Fruit fly (Drosophila melanogaster) whole organism, prepupa: ENCODE results near the gene CG13917.

Experiments
- CG10631 ChIP-seq: fragments of 200-800 bp; sonication (Bioruptor generic); optimal IDR thresholded peaks from 2 replicates; lab custom pipeline; 2016; ENCODE audit warnings: missing biosample characterization, missing genetic modification characterization
- CG10669 ChIP-seq: fragments of 200-800 bp; sonication (Bioruptor generic); optimal IDR thresholded peaks from 3 replicates; lab custom pipeline; 2018; ENCODE audit warnings: missing biosample characterization, mild to moderate bottlenecking, missing genetic modification characterization, moderate library complexity
- CG11762 ChIP-seq: fragments of 200-800 bp; sonication (Bioruptor generic); optimal IDR thresholded peaks from 3 replicates; lab custom pipeline; 2016; ENCODE audit warnings: missing biosample characterization, missing genetic modification characterization; ENCODE audit not compliant: insufficient read depth
- CG15336 ChIP-seq: fragments of 200-800 bp; sonication (Bioruptor generic); IDR thresholded peaks from 2 replicates; pipeline ENCODE4 v1.3.6; 2022; ENCODE audit warnings: missing biosample characterization, missing genetic modification characterization
- CG1621 ChIP-seq: fragments of 200-800 bp; sonication (Bioruptor generic); optimal IDR thresholded peaks from 3 replicates; lab custom pipeline; 2018; ENCODE audit warnings: missing biosample characterization, mild to moderate bottlenecking, missing genetic modification characterization
- CG3032 ChIP-seq: fragments of 200-800 bp; optimal IDR thresholded peaks from 2 replicates; lab custom pipeline; 2019; ENCODE audit warnings: missing biosample characterization, mild to moderate bottlenecking, missing genetic modification characterization, moderate library complexity
- CG31627 ChIP-seq: fragments of 200-800 bp; sonication (Bioruptor generic); optimal IDR thresholded peaks from 3 replicates; lab custom pipeline; 2016; ENCODE audit warnings: missing biosample characterization, missing genetic modification characterization
- CG32006 ChIP-seq: fragments of 200-800 bp; sonication (Bioruptor generic); optimal IDR thresholded peaks from 3 replicates; lab custom pipeline; 2017; ENCODE audit warnings: missing biosample characterization, mild to moderate bottlenecking, missing genetic modification characterization
- CG34406 ChIP-seq: fragments of 200-800 bp; sonication (Bioruptor generic); optimal IDR thresholded peaks from 3 replicates; lab custom pipeline; 2016; ENCODE audit warnings: missing biosample characterization, missing genetic modification characterization
- CG3919 ChIP-seq: fragments of 200-800 bp; sonication (Bioruptor generic); optimal IDR thresholded peaks from 3 replicates; lab custom pipeline; 2016; ENCODE audit warnings: missing biosample characterization, missing genetic modification characterization
- CG6163 ChIP-seq: fragments of 200-800 bp; sonication (Bioruptor generic); IDR thresholded peaks from 3 replicates; pipeline ENCODE4 v1.3.6; 2022; ENCODE audit warnings: missing biosample characterization, missing genetic modification characterization
- CG6276 ChIP-seq: fragments of 200-800 bp; sonication (Bioruptor generic); optimal IDR thresholded peaks from 2 replicates; lab custom pipeline; 2017; ENCODE audit warnings: missing biosample characterization, mild to moderate bottlenecking, missing genetic modification characterization
- CG6792 ChIP-seq: fragments of 200-800 bp; sonication (Bioruptor generic); optimal IDR thresholded peaks from 3 replicates; lab custom pipeline; 2016; ENCODE audit warnings: missing biosample characterization, missing genetic modification characterization
- CG6854 ChIP-seq: fragments of 200-800 bp; sonication (Bioruptor generic); optimal IDR thresholded peaks from 2 replicates; lab custom pipeline; 2017; ENCODE audit warnings: missing biosample characterization, mild to moderate bottlenecking, missing genetic modification characterization
- CG7368 ChIP-seq: fragments of 200-800 bp; sonication (Bioruptor generic); optimal IDR thresholded peaks from 3 replicates; lab custom pipeline; 2016; ENCODE audit warnings: missing biosample characterization, missing genetic modification characterization
- CG8119 ChIP-seq: fragments of 200-800 bp; sonication (Bioruptor generic); IDR thresholded peaks from 3 replicates; pipeline ENCODE4 v1.3.6; 2022; ENCODE audit warnings: missing biosample characterization, missing genetic modification characterization
- CG8632 ChIP-seq: fragments of 200-800 bp; sonication (Bioruptor generic); optimal IDR thresholded peaks from 3 replicates; lab custom pipeline; 2016; ENCODE audit warnings: missing biosample characterization, missing genetic modification characterization
- Eip75B ChIP-seq: fragments of 200-800 bp; sonication (Bioruptor generic); optimal IDR thresholded peaks from 3 replicates; lab custom pipeline; 2016; ENCODE audit warnings: missing biosample characterization, missing genetic modification characterization
- Eip78C ChIP-seq: fragments of 200-800 bp; sonication (Bioruptor generic); peaks from one replicate; lab custom pipeline; 2016; ENCODE audit warnings: missing biosample characterization, missing genetic modification characterization
- Eip93F ChIP-seq: fragments of 200-800 bp; sonication (Bioruptor generic); optimal IDR thresholded peaks from 2 replicates; lab custom pipeline; 2016; ENCODE audit warnings: missing biosample characterization, mild to moderate bottlenecking, missing genetic modification characterization
- Ets21C ChIP-seq: fragments of 200-800 bp; sonication (Bioruptor generic); optimal IDR thresholded peaks from 3 replicates; lab custom pipeline; 2016; ENCODE audit warnings: missing biosample characterization, missing genetic modification characterization
- Ets96B ChIP-seq: fragments of 200-800 bp; optimal IDR thresholded peaks from 2 replicates; lab custom pipeline; 2019; ENCODE audit warnings: missing biosample characterization, mild to moderate bottlenecking, missing genetic modification characterization, moderate library complexity
- Hr38 ChIP-seq: sonication (Bioruptor generic); optimal IDR thresholded peaks from 2 replicates; lab custom pipeline; 2016; ENCODE audit warnings: missing biosample characterization, missing genetic modification characterization
- Hr39 ChIP-seq: fragments of 200-800 bp; sonication (Bioruptor generic); optimal IDR thresholded peaks from 2 replicates; lab custom pipeline; 2016; ENCODE audit warnings: missing biosample characterization, missing genetic modification characterization
- Hr4 ChIP-seq: fragments of 200-800 bp; sonication (Bioruptor generic); optimal IDR thresholded peaks from 3 replicates; lab custom pipeline; 2016; ENCODE audit warnings: missing biosample characterization, missing genetic modification characterization
- Lpt ChIP-seq: fragments of 200-800 bp; sonication (Bioruptor generic); optimal IDR thresholded peaks from 3 replicates; lab custom pipeline; 2016; ENCODE audit warnings: missing biosample characterization, missing genetic modification characterization
- Met ChIP-seq: fragments of 200-800 bp; sonication (Bioruptor generic); optimal IDR thresholded peaks from 3 replicates; lab custom pipeline; 2016; ENCODE audit warnings: missing biosample characterization, missing genetic modification characterization
- OdsH ChIP-seq: fragments of 200-800 bp; sonication (Bioruptor generic); optimal IDR thresholded peaks from 3 replicates; lab custom pipeline; 2016; ENCODE audit warnings: missing biosample characterization, missing genetic modification characterization
- Sox102F ChIP-seq: fragments of 200-800 bp; sonication (Bioruptor generic); optimal IDR thresholded peaks from 2 replicates; lab custom pipeline; 2016; ENCODE audit warnings: missing biosample characterization, mild to moderate bottlenecking, missing genetic modification characterization
- achi ChIP-seq: fragments of 200-800 bp; sonication (Bioruptor generic); optimal IDR thresholded peaks from 3 replicates; lab custom pipeline; 2016; ENCODE audit warnings: missing biosample characterization, missing genetic modification characterization
- acj6 ChIP-seq: fragments of 200-800 bp; sonication (Bioruptor generic); optimal IDR thresholded peaks from 3 replicates; lab custom pipeline; 2016; ENCODE audit warnings: missing biosample characterization, missing genetic modification characterization
- cyc ChIP-seq: fragments of 200-800 bp; sonication (Bioruptor generic); optimal IDR thresholded peaks from 3 replicates; lab custom pipeline; 2016; ENCODE audit warnings: missing biosample characterization, missing genetic modification characterization
- dac ChIP-seq: fragments of 200-800 bp; sonication (Bioruptor generic); optimal IDR thresholded peaks from 2 replicates; lab custom pipeline; 2017; ENCODE audit warnings: missing biosample characterization, mild to moderate bottlenecking, missing genetic modification characterization
- dsx ChIP-seq: fragments of 200-800 bp; optimal IDR thresholded peaks from 3 replicates; lab custom pipeline; 2019; ENCODE audit warnings: missing biosample characterization, mild to moderate bottlenecking, missing genetic modification characterization, moderate library complexity; ENCODE audit not compliant: poor library complexity, severe bottlenecking
- esn ChIP-seq: fragments of 200-800 bp; sonication (Bioruptor generic); optimal IDR thresholded peaks from 2 replicates; lab custom pipeline; 2016; ENCODE audit warnings: missing biosample characterization, mild to moderate bottlenecking, missing genetic modification characterization, moderate library complexity
- fd59A ChIP-seq: fragments of 200-800 bp; sonication (Bioruptor generic); optimal IDR thresholded peaks from 2 replicates; lab custom pipeline; 2017; ENCODE audit warnings: missing biosample characterization, mild to moderate bottlenecking, missing genetic modification characterization, missing genetic modification reagents
- fd85E ChIP-seq: fragments of 200-800 bp; sonication (Bioruptor generic); optimal IDR thresholded peaks from 3 replicates; lab custom pipeline; 2016; ENCODE audit warnings: missing biosample characterization, missing genetic modification characterization
- fkh ChIP-seq: fragments of 200-800 bp; sonication (Bioruptor generic); optimal IDR thresholded peaks from 3 replicates; lab custom pipeline; 2017; ENCODE audit warnings: missing biosample characterization, mild to moderate bottlenecking, missing genetic modification characterization, moderate library complexity
- lz ChIP-seq: fragments of 200-800 bp; sonication (Bioruptor generic); optimal IDR thresholded peaks from 3 replicates; lab custom pipeline; 2016; ENCODE audit warnings: missing biosample characterization, missing genetic modification characterization
- net ChIP-seq: fragments of 200-800 bp; sonication (Bioruptor generic); optimal IDR thresholded peaks from 3 replicates; lab custom pipeline; 2016; ENCODE audit warnings: missing biosample characterization, missing genetic modification characterization
- pdm3 ChIP-seq: fragments of 200-800 bp; sonication (Bioruptor generic); optimal IDR thresholded peaks from 3 replicates; lab custom pipeline; 2016; ENCODE audit warnings: missing biosample characterization, missing genetic modification characterization
- salr ChIP-seq, 2 experiments: fragments of 200-800 bp; sonication (Bioruptor generic); optimal IDR thresholded peaks; 3 replicates each; lab custom pipeline; 2016 to 2018; ENCODE audit warnings: missing biosample characterization in 2 of 2, missing genetic modification characterization in 2 of 2, mild to moderate bottlenecking in 1 of 2
- spab ChIP-seq: fragments of 200-800 bp; sonication (Bioruptor generic); optimal IDR thresholded peaks from 2 replicates; lab custom pipeline; 2017; ENCODE audit warnings: missing biosample characterization, mild to moderate bottlenecking, missing genetic modification characterization, missing genetic modification reagents
- svp ChIP-seq: fragments of 200-800 bp; sonication (Bioruptor generic); peaks from one replicate; lab custom pipeline; 2016; ENCODE audit warnings: missing biosample characterization, missing genetic modification characterization
- topi ChIP-seq: fragments of 200-800 bp; sonication (Bioruptor generic); optimal IDR thresholded peaks from 3 replicates; lab custom pipeline; 2016; ENCODE audit warnings: missing biosample characterization, missing genetic modification characterization
- vri ChIP-seq: fragments of 200-800 bp; sonication (Bioruptor generic); optimal IDR thresholded peaks from 3 replicates; lab custom pipeline; 2016; ENCODE audit warnings: missing biosample characterization, mild to moderate bottlenecking, missing genetic modification characterization

Gene CG13917

DNA sequence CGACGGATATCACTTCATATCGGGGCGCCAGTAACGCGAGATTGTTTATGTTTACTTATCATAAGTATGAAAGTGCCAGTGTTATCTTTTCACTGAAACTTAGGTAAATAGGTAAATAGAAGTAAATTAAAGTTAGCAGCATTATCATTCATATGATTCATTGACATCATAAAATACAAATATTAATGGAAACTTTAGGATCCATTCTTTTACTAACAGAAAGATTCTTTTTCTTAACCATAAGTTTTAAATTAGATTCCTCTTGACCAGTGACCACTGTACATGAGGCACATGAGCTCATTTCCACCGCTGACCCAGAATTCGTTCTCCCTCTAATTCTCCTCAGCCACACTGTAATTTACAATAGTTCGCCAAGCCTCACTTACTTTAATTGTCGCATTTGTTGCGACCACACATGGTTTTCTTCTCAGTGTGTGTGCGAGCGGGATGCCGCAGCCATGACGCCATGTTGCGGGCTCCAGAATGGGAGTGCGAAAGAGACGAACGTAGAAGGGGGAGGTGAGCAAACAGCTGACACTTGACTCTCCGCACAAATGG lies 2.0 kb downstream of the CG13917 start:
- TF ChIP-seq CG10631: no peak
- peak; percentile 33; the same call in 1 of the 3 replicates for TF ChIP-seq CG6163 (GFP tag; lab: Robert Waterston, UW)
- peak; percentile 1 for TF ChIP-seq Hr4 (GFP tag; lab: Kevin White, UChicago)
- TF ChIP-seq fkh: peak; percentile 64
- peak; percentile 52 for TF ChIP-seq Eip78C (GFP tag; lab: Kevin White, UChicago)
- TF ChIP-seq CG8119: 0 out of 3 replicates have a peak, but pooled peaks have one; percentile 16
- TF ChIP-seq Hr38 (GFP tag; lab: Kevin White, UChicago): no peak
- peak; percentile 19 for TF ChIP-seq achi (GFP tag; lab: Kevin White, UChicago)
- TF ChIP-seq CG6276 (GFP tag; lab: Kevin White, UChicago): no peak
- TF ChIP-seq CG3919 (GFP tag; lab: Kevin White, UChicago): peak; percentile 5
- TF ChIP-seq svp (GFP tag; lab: Kevin White, UChicago): peak; percentile 61
- TF ChIP-seq Eip93F: no peak

dm6 chr3L:1579169-1579853 lies 2.8 kb downstream of the CG13917 start:
- TF ChIP-seq CG11762 (GFP tag; lab: Kevin White, UChicago) (peak; percentile 10), dac (GFP tag; lab: Kevin White, UChicago) (peak; percentile 15), Eip93F (no peak), esn (GFP tag; lab: Kevin White, UChicago) (peak; percentile 41), CG31627 (GFP tag; lab: Kevin White, UChicago) (peak; percentile 15), CG6854 (GFP tag; lab: Kevin White, UChicago) (no peak), fkh (peak; percentile 98), CG32006 (peak; percentile 60), cyc (GFP tag; lab: Kevin White, UChicago) (peak; percentile 4), OdsH (GFP tag; lab: Kevin White, UChicago) (peak; percentile 48), CG10669 (GFP tag; lab: Kevin White, UChicago) (peak; percentile 39), CG6792 (GFP tag; lab: Kevin White, UChicago) (peak; percentile 23), CG8632 (GFP tag; lab: Kevin White, UChicago) (peak; percentile 34), salr (GFP tag; optimal IDR thresholded peaks at IDR 0.05; lab: Kevin White, UChicago) (peak in 1 of 2 experiments; percentile 16), Ets96B (tag; lab: Kevin White, UChicago) (peak; percentile 43), CG34406 (GFP tag; lab: Kevin White, UChicago) (peak; percentile 41), CG6163 (GFP tag; lab: Robert Waterston, UW) (no peak), achi (GFP tag; lab: Kevin White, UChicago) (peak; percentile 50), net (GFP tag; lab: Kevin White, UChicago) (peak; percentile 22), Met (peak; percentile 36), Lpt (GFP tag; lab: Kevin White, UChicago) (no peak), CG15336 (GFP tag; lab: Robert Waterston, UW) (peak; percentile 36; the same call in 1 of the 2 replicates), Eip78C (GFP tag; lab: Kevin White, UChicago) (peak; percentile 64), CG10631 (peak; percentile 26), Hr39 (peak; percentile 18), svp (GFP tag; lab: Kevin White, UChicago) (peak; percentile 35), CG3032 (peak; percentile 12), fd85E (GFP tag; lab: Kevin White, UChicago) (no peak), lz (GFP tag; lab: Kevin White, UChicago) (peak; percentile 37), Ets21C (GFP tag; lab: Kevin White, UChicago) (no peak), acj6 (peak; percentile 29), CG8119 (peak; percentile 63), pdm3 (GFP tag; lab: Kevin White, UChicago) (peak; percentile 31), vri (GFP tag; lab: Kevin White, UChicago) (peak; percentile 20), topi (GFP tag; lab: Kevin White, UChicago) (no peak), CG7368 (GFP tag; lab: Kevin White, UChicago) (peak; percentile 40), spab (GFP tag; lab: Kevin White, UChicago) (peak; percentile 18), CG6276 (GFP tag; lab: Kevin White, UChicago) (no peak), Eip75B (GFP tag; lab: Kevin White, UChicago) (peak; percentile 56), fd59A (GFP tag; lab: Kevin White, UChicago) (no peak), Hr4 (GFP tag; lab: Kevin White, UChicago) (peak; percentile 53), Sox102F (peak; percentile 37), CG3919 (GFP tag; lab: Kevin White, UChicago) (peak; percentile 31), dsx (GFP tag; lab: Kevin White, UChicago) (no peak), CG1621 (peak; percentile 12)
